Worm (Caenorhabditis elegans) whole organism, mixed stage, embryonic: ENCODE results near the gene srw-54.

Experiments used
- M03D4.4 ChIP-seq: sonication (generic microtip); optimal IDR thresholded peaks from 2 replicates; lab custom pipeline; 2017; ENCODE audit warnings: mild to moderate bottlenecking, missing genetic modification characterization, missing compliant biosample characterization
- bed-3 ChIP-seq: fragments of 200-800 bp; sonication (Bioruptor generic); optimal IDR thresholded peaks from 3 replicates; lab custom pipeline; 2018; ENCODE audit warnings: mild to moderate bottlenecking, missing genetic modification characterization, moderate library complexity, missing compliant biosample characterization
- blmp-1 ChIP-seq: fragments of 150-350 bp; optimal IDR thresholded peaks from 2 replicates; lab custom pipeline; 2014; ENCODE audit warnings: missing biosample characterization, missing genetic modification characterization
- ceh-83 ChIP-seq: fragments of 200-800 bp; sonication (Bioruptor generic); optimal IDR thresholded peaks from 2 replicates; lab custom pipeline; 2018; ENCODE audit warnings: mild to moderate bottlenecking, missing genetic modification characterization, missing compliant biosample characterization
- ces-1 ChIP-seq: fragments of 150-350 bp; optimal IDR thresholded peaks from 2 replicates; lab custom pipeline; 2014; ENCODE audit warnings: missing biosample characterization, missing genetic modification reagents, missing genetic modification characterization
- cnd-1 ChIP-seq: fragments of 200-800 bp; sonication (Bioruptor generic); optimal IDR thresholded peaks from 2 replicates; lab custom pipeline; 2018; ENCODE audit warnings: mild to moderate bottlenecking, missing genetic modification characterization, missing compliant biosample characterization
- elt-1 ChIP-seq: sonication (generic microtip); optimal IDR thresholded peaks from 2 replicates; lab custom pipeline; 2017; ENCODE audit warnings: missing genetic modification characterization, mild to moderate bottlenecking, missing compliant biosample characterization, antibody characterized with exemption, moderate library complexity, borderline replicate concordance; ENCODE audit not compliant: insufficient read depth
- elt-3 ChIP-seq: fragments of 150-350 bp; optimal IDR thresholded peaks from 2 replicates; lab custom pipeline; 2014; ENCODE audit warnings: missing biosample characterization, missing genetic modification characterization
- flh-1 ChIP-seq: fragments of 200-800 bp; sonication (Bioruptor generic); optimal IDR thresholded peaks from 2 replicates; lab custom pipeline; 2018; ENCODE audit warnings: mild to moderate bottlenecking, missing genetic modification characterization, moderate library complexity, missing compliant biosample characterization
- hlh-1 ChIP-seq: fragments of 150-350 bp; optimal IDR thresholded peaks from 2 replicates; lab custom pipeline; 2014; ENCODE audit warnings: missing biosample characterization, missing genetic modification reagents, missing genetic modification characterization
- lin-13 ChIP-seq: fragments of 150-350 bp; optimal IDR thresholded peaks from 2 replicates; lab custom pipeline; 2014; ENCODE audit warnings: missing biosample characterization, missing genetic modification characterization
- lin-32 ChIP-seq: fragments of 200-800 bp; sonication (Bioruptor generic); optimal IDR thresholded peaks from 2 replicates; lab custom pipeline; 2018; ENCODE audit warnings: mild to moderate bottlenecking, missing genetic modification characterization, missing compliant biosample characterization
- lsy-2 ChIP-seq: fragments of 150-350 bp; optimal IDR thresholded peaks from 2 replicates; lab custom pipeline; 2014; ENCODE audit warnings: missing biosample characterization, missing genetic modification characterization
- mep-1 ChIP-seq: fragments of 150-350 bp; optimal IDR thresholded peaks from 2 replicates; lab custom pipeline; 2017; ENCODE audit warnings: missing biosample characterization, missing genetic modification reagents, missing genetic modification characterization, inconsistent platforms
- mls-2 ChIP-seq: sonication (generic microtip); optimal IDR thresholded peaks from 2 replicates; lab custom pipeline; 2016; ENCODE audit warnings: mild to moderate bottlenecking, missing genetic modification characterization, moderate library complexity, missing compliant biosample characterization
- nhr-12 ChIP-seq: fragments of 150-350 bp; optimal IDR thresholded peaks from 2 replicates; lab custom pipeline; 2014; ENCODE audit warnings: missing biosample characterization, missing genetic modification characterization
- nhr-2 ChIP-seq: fragments of 150-350 bp; optimal IDR thresholded peaks from 2 replicates; lab custom pipeline; 2014; ENCODE audit warnings: missing biosample characterization, missing genetic modification characterization
- nhr-237 ChIP-seq: fragments of 150-350 bp; optimal IDR thresholded peaks from 2 replicates; lab custom pipeline; 2014; ENCODE audit warnings: missing biosample characterization, missing genetic modification characterization
- nhr-28 ChIP-seq: fragments of 150-350 bp; optimal IDR thresholded peaks from 2 replicates; lab custom pipeline; 2014; ENCODE audit warnings: missing biosample characterization, missing genetic modification characterization
- nhr-76 ChIP-seq: sonication (generic microtip); optimal IDR thresholded peaks from 2 replicates; lab custom pipeline; 2017; ENCODE audit warnings: missing biosample characterization, missing genetic modification characterization
- pha-4 ChIP-seq: fragments of 150-350 bp; optimal IDR thresholded peaks from 2 replicates; lab custom pipeline; 2018; ENCODE audit warnings: missing biosample characterization, missing genetic modification reagents, missing genetic modification characterization
- sem-2 ChIP-seq: fragments of 200-800 bp; sonication (Bioruptor generic); optimal IDR thresholded peaks from 2 replicates; lab custom pipeline; 2018; ENCODE audit warnings: mild to moderate bottlenecking, missing genetic modification characterization, missing compliant biosample characterization
- snpc-4 ChIP-seq: fragments of 150-350 bp; optimal IDR thresholded peaks from 2 replicates; lab custom pipeline; 2014; ENCODE audit warnings: missing biosample characterization, missing genetic modification characterization
- sptf-1 ChIP-seq: sonication (generic microtip); optimal IDR thresholded peaks from 2 replicates; lab custom pipeline; 2017; ENCODE audit warnings: mild to moderate bottlenecking, missing genetic modification characterization, moderate library complexity, missing compliant biosample characterization
- tbx-8 ChIP-seq: fragments of 200-800 bp; sonication (Bioruptor generic); optimal IDR thresholded peaks from 2 replicates; lab custom pipeline; 2018; ENCODE audit warnings: mild to moderate bottlenecking, missing genetic modification characterization, moderate library complexity, missing compliant biosample characterization
- unc-39 ChIP-seq: fragments of 150-350 bp; optimal IDR thresholded peaks from 2 replicates; lab custom pipeline; 2014; ENCODE audit warnings: missing biosample characterization, missing genetic modification characterization
- unc-62 ChIP-seq: fragments of 150-350 bp; optimal IDR thresholded peaks from 2 replicates; lab custom pipeline; 2014; ENCODE audit warnings: missing biosample characterization, missing genetic modification reagents, missing genetic modification characterization
- zip-8 ChIP-seq: fragments of 150-350 bp; optimal IDR thresholded peaks from 2 replicates; lab custom pipeline; 2014; ENCODE audit warnings: missing biosample characterization, missing genetic modification characterization

Gene srw-54

ce11 chrV:16622754-16623261, 11.7 kb downstream of the srw-54 start, which contains the start of gene Y70C5A.2:
Y70C5A.2 (minus strand) TSS chrV:16623211.
- TF ChIP-seq bed-3 (GFP tag; lab: Kevin White, UChicago) (no peak), mls-2 (tag; lab: Kevin White, UChicago) (no peak), elt-3 (tag; lab: Kevin White, UChicago) (no peak), nhr-28 (tag; lab: Kevin White, UChicago) (no peak), zip-8 (no peak), ceh-83 (no peak), mep-1 (tag; lab: Kevin White, UChicago) (no peak)

ce11 chrV:16627962-16628361, 16.8 kb downstream of the srw-54 start, which contains the start of gene oac-53:
oac-53 (minus strand) TSS chrV:16627970.
- TF ChIP-seq tbx-8 (GFP tag; lab: Kevin White, UChicago) (no peak), nhr-12 (no peak), M03D4.4 (no peak)

- no peak for TF ChIP-seq unc-62 (GFP tag; lab: Kevin White, UChicago)
- no peak for TF ChIP-seq nhr-237 (tag; lab: Kevin White, UChicago)
- no peak for TF ChIP-seq unc-39 (tag; lab: Kevin White, UChicago)
- no peak for TF ChIP-seq elt-3 (tag; lab: Kevin White, UChicago)
- TF ChIP-seq snpc-4 (tag; lab: Kevin White, UChicago), result no peak
- TF ChIP-seq nhr-12, result no peak
- no peak for TF ChIP-seq zip-8
- no peak for TF ChIP-seq lsy-2 (tag; lab: Kevin White, UChicago)
- TF ChIP-seq blmp-1, result no peak
- no peak for TF ChIP-seq nhr-28 (tag; lab: Kevin White, UChicago)
- no peak for TF ChIP-seq bed-3 (GFP tag; lab: Kevin White, UChicago)
Observed at ce11 chrV:16628991-16629390, 17.9 kb downstream of the srw-54 start, which contains the start of gene W06G6.2. W06G6.2 (plus strand) TSS chrV:16629291.

- TF ChIP-seq snpc-4 (tag; lab: Kevin White, UChicago) (no peak), pha-4 (no peak), elt-3 (tag; lab: Kevin White, UChicago) (no peak), flh-1 (no peak), nhr-28 (tag; lab: Kevin White, UChicago) (no peak), zip-8 (no peak), lin-32 (no peak), nhr-237 (tag; lab: Kevin White, UChicago) (no peak)
- TF ChIP-seq, all 35 proteins: peak for 0
Observed at ce11 chrV:16629600-16629999, 18.5 kb downstream of the srw-54 start, which contains the start of gene srd-21. srd-21 (plus strand) TSS chrV:16629900.

- TF ChIP-seq blmp-1 (no peak), ces-1 (GFP tag; lab: Kevin White, UChicago) (no peak)
Observed at ce11 chrV:16635911-16636310, 24.8 kb downstream of the srw-54 start, which contains the start of gene mltn-11. mltn-11 (plus strand) TSS chrV:16636186.

- TF ChIP-seq hlh-1 (tag; lab: Kevin White, UChicago), result no peak
- no peak for TF ChIP-seq pha-4
- no peak for TF ChIP-seq lin-13
Observed at ce11 chrV:16638204-16638603, 27.1 kb downstream of the srw-54 start, which contains the start of gene srw-76. srw-76 (minus strand) TSS chrV:16638304.

- TF ChIP-seq nhr-237 (tag; lab: Kevin White, UChicago) (no peak), elt-3 (tag; lab: Kevin White, UChicago) (no peak), nhr-28 (tag; lab: Kevin White, UChicago) (no peak), tbx-8 (GFP tag; lab: Kevin White, UChicago) (no peak), bed-3 (GFP tag; lab: Kevin White, UChicago) (no peak), nhr-2 (tag; lab: Kevin White, UChicago) (no peak), pha-4 (no peak)
Observed at ce11 chrV:16640366-16640765, 29.2 kb downstream of the srw-54 start.

ce11 chrV:16643558-16643957, 32.4 kb downstream of the srw-54 start, which contains the start of gene srw-77:
srw-77 (minus strand) TSS chrV:16643658.
- TF ChIP-seq elt-1 (tag; lab: Kevin White, UChicago) (no peak), snpc-4 (tag; lab: Kevin White, UChicago) (no peak), blmp-1 (no peak), nhr-76 (tag; lab: Kevin White, UChicago) (no peak), flh-1 (no peak), sptf-1 (no peak), sem-2 (GFP tag; lab: Kevin White, UChicago) (no peak), unc-62 (GFP tag; lab: Kevin White, UChicago) (no peak), cnd-1 (tag; lab: Kevin White, UChicago) (no peak)
